Worm (Caenorhabditis elegans) whole organism, early embryonic: ENCODE results near the gene C28G1.6.

Experiments used
- F13C5.2 ChIP-seq: sonication (generic microtip); optimal IDR thresholded peaks from 2 replicates; lab custom pipeline; 2017; ENCODE audit warnings: mild to moderate bottlenecking, missing genetic modification characterization, inconsistent platforms, missing compliant biosample characterization
- aly-1 ChIP-seq: sonication (generic microtip); optimal IDR thresholded peaks from 2 replicates; lab custom pipeline; 2016; ENCODE audit warnings: missing genetic modification characterization, missing compliant biosample characterization
- ama-1 ChIP-seq: fragments of 150-350 bp; optimal IDR thresholded peaks from 2 replicates; lab custom pipeline; 2014
- ceh-13 ChIP-seq: fragments of 200-800 bp; sonication (Bioruptor generic); optimal IDR thresholded peaks from 2 replicates; lab custom pipeline; 2018; ENCODE audit warnings: mild to moderate bottlenecking, missing genetic modification characterization, missing compliant biosample characterization
- ceh-36 ChIP-seq: sonication (generic microtip); optimal IDR thresholded peaks from 2 replicates; lab custom pipeline; 2016; ENCODE audit warnings: missing genetic modification characterization, inconsistent platforms, missing compliant biosample characterization
- ets-7 ChIP-seq: sonication (generic microtip); optimal IDR thresholded peaks from 2 replicates; lab custom pipeline; 2016; ENCODE audit warnings: missing genotype, missing genetic modification characterization, missing compliant biosample characterization
- flt-1 ChIP-seq: fragments of 200-800 bp; sonication (Bioruptor generic); IDR thresholded peaks from 2 replicates; pipeline ENCODE4 v1.3.6; 2022; ENCODE audit warnings: missing genetic modification characterization, missing compliant biosample characterization
- hmbx-1 ChIP-seq: sonication (generic microtip); optimal IDR thresholded peaks from 2 replicates; lab custom pipeline; 2016; ENCODE audit warnings: mild to moderate bottlenecking, missing genetic modification characterization, missing compliant biosample characterization
- hmg-4 ChIP-seq: fragments of 200-800 bp; sonication (Bioruptor generic); optimal IDR thresholded peaks from 2 replicates; lab custom pipeline; 2018; ENCODE audit warnings: mild to moderate bottlenecking, missing genetic modification characterization, missing compliant biosample characterization
- hnd-1 ChIP-seq: sonication (generic microtip); optimal IDR thresholded peaks from 2 replicates; lab custom pipeline; 2016; ENCODE audit warnings: missing genetic modification characterization, missing compliant biosample characterization
- pes-1 ChIP-seq: fragments of 200-800 bp; sonication (Bioruptor generic); IDR thresholded peaks from 2 replicates; pipeline ENCODE4 v1.3.6; 2022; ENCODE audit warnings: missing genetic modification reagents, missing genetic modification characterization, missing compliant biosample characterization
- scrt-1 ChIP-seq: fragments of 200-800 bp; sonication (Bioruptor generic); IDR thresholded peaks from 2 replicates; pipeline ENCODE4 v1.3.6; 2022; ENCODE audit warnings: missing genetic modification characterization, missing compliant biosample characterization
- sea-1 ChIP-seq: fragments of 200-800 bp; sonication (Bioruptor generic); conservative IDR thresholded peaks from 2 replicates; pipeline ENCODE4 v1.3.6; 2022; ENCODE audit warnings: missing genetic modification characterization, missing compliant biosample characterization
- tra-4 ChIP-seq: sonication (generic microtip); optimal IDR thresholded peaks from 2 replicates; lab custom pipeline; 2017; ENCODE audit warnings: missing genetic modification characterization, missing compliant biosample characterization

DNA sequence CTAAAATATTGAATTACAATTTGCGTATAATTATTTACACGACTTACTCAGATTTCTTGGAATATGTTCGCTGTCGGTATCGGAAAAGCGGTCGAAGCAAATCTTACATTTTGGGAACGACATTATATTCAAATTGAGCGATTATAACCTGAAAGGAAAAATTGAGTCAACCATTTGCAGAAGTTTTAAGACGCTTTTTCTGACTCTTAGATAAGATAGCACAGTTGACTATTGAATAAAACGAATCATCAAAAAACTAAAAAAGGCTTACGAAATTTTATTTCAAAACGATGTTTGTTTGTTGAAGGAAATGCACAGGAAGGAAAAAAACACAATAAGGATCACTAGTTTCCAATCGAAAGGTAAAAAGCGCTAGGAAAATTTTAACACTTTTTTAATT is 2.7 kb downstream of the C28G1.6 start, which contains the start of gene rcs-1:
- TF ChIP-seq ceh-13 (GFP tag; lab: Kevin White, UChicago) = no peak
- TF ChIP-seq ets-7 (tag; lab: Kevin White, UChicago) = no peak
- no peak for TF ChIP-seq hmg-4
- no peak for TF ChIP-seq ama-1 (lab: Kevin White, UChicago)
- no peak for TF ChIP-seq ceh-36
- TF ChIP-seq F13C5.2 (tag; lab: Kevin White, UChicago) = no peak
- TF ChIP-seq flt-1 = no peak
- TF ChIP-seq aly-1 (tag; lab: Kevin White, UChicago) = no peak
- TF ChIP-seq scrt-1 (GFP tag; lab: Robert Waterston, UW) = no peak
- TF ChIP-seq hmbx-1 (tag; lab: Kevin White, UChicago) = no peak
- no peak for TF ChIP-seq tra-4 (tag; lab: Kevin White, UChicago)
- TF ChIP-seq hnd-1 (tag; lab: Kevin White, UChicago) = no peak
- no peak for TF ChIP-seq pes-1 (GFP tag; lab: Robert Waterston, UW)
- TF ChIP-seq sea-1 (GFP tag; lab: Robert Waterston, UW) = no peak
